Fruit fly (Drosophila melanogaster) whole organism, wandering third instar larva: Measurements from ENCODE around the gene Tfb5.

ENCODE experiments used
- CG9705 ChIP-seq: fragments of 200-800 bp; sonication (Bioruptor generic); optimal IDR thresholded peaks from 2 replicates; lab custom pipeline; 2018; ENCODE audit warnings: missing biosample characterization, mild to moderate bottlenecking, missing genetic modification characterization
- Dfd ChIP-seq: fragments of >200 bp; optimal IDR thresholded peaks from 2 replicates; lab custom pipeline; 2017; ENCODE audit warnings: missing biosample characterization, missing genetic modification characterization
- Hnf4 ChIP-seq: fragments of 200-800 bp; sonication (Bioruptor generic); optimal IDR thresholded peaks from 2 replicates; lab custom pipeline; 2016; ENCODE audit warnings: missing biosample characterization, mild to moderate bottlenecking, missing genetic modification characterization
- Mio ChIP-seq: sonication (Bioruptor generic); optimal IDR thresholded peaks from 2 replicates; lab custom pipeline; 2016; ENCODE audit warnings: missing biosample characterization, missing genetic modification characterization
- Myc ChIP-seq: fragments of >200 bp; optimal IDR thresholded peaks from 2 replicates; lab custom pipeline; 2017
- Rel ChIP-seq, 2 experiments: fragments of 200-800 bp; sonication (Bioruptor generic) in 1 of 2; optimal IDR thresholded peaks; 2 replicates in 1 of 2; 3 replicates in 1 of 2; lab custom pipeline; 2016 to 2019; ENCODE audit warnings: mild to moderate bottlenecking in 2 of 2, missing biosample characterization in 2 of 2, missing genetic modification characterization in 2 of 2, moderate library complexity in 1 of 2
- Vsx2 ChIP-seq: fragments of 200-300, 225-300 bp; sonication (Bioruptor generic); optimal IDR thresholded peaks from 2 replicates; lab custom pipeline; 2018; ENCODE audit warnings: missing biosample characterization, missing genetic modification characterization; ENCODE audit not compliant: partially characterized antibody
- br ChIP-seq: fragments of 200-800 bp; sonication (Bioruptor generic); optimal IDR thresholded peaks from 2 replicates; lab custom pipeline; 2016; ENCODE audit warnings: missing biosample characterization, missing genetic modification characterization
- fru ChIP-seq: fragments of 200-800 bp; sonication (Bioruptor generic); optimal IDR thresholded peaks from 3 replicates; lab custom pipeline; 2016; ENCODE audit warnings: missing biosample characterization, mild to moderate bottlenecking, missing genetic modification characterization
- tai ChIP-seq: sonication (Bioruptor generic); optimal IDR thresholded peaks from 2 replicates; lab custom pipeline; 2016; ENCODE audit warnings: missing biosample characterization, missing genetic modification characterization
- woc ChIP-seq: sonication (Bioruptor generic); optimal IDR thresholded peaks from 2 replicates; lab custom pipeline; 2016; ENCODE audit warnings: missing biosample characterization, mild to moderate bottlenecking, missing genetic modification characterization

dm6 chr2L:5059645-5060254 is 49.1 kb upstream of the Tfb5 start, which contains the start of gene Rpn11:
- TF ChIP-seq Rel (GFP tag; optimal IDR thresholded peaks at IDR 0.05; lab: Kevin White, UChicago), result no peak
- TF ChIP-seq Rel (tag; optimal IDR thresholded peaks at IDR 0.05; lab: Kevin White, UChicago), result no peak
- peak; percentile 10 for TF ChIP-seq Hnf4 (GFP tag; lab: Kevin White, UChicago)
- no peak for TF ChIP-seq tai
- TF ChIP-seq Myc, result peak; percentile 91
- TF ChIP-seq Vsx2 (GFP tag; lab: Kevin White, UChicago), result no peak
- no peak for TF ChIP-seq Mio (GFP tag; lab: Kevin White, UChicago)
- peak; percentile 43 for TF ChIP-seq CG9705 (GFP tag; lab: Kevin White, UChicago)
- peak; percentile 43 for TF ChIP-seq br (GFP tag; lab: Kevin White, UChicago)
- TF ChIP-seq Dfd (GFP tag; lab: Kevin White, UChicago), result no peak
- peak; percentile 66 for TF ChIP-seq fru (GFP tag; lab: Kevin White, UChicago)
- peak; percentile 81 for TF ChIP-seq woc (GFP tag; lab: Kevin White, UChicago)
